Worm (Caenorhabditis elegans): ENCODE results near the gene ttr-36.

DNA sequence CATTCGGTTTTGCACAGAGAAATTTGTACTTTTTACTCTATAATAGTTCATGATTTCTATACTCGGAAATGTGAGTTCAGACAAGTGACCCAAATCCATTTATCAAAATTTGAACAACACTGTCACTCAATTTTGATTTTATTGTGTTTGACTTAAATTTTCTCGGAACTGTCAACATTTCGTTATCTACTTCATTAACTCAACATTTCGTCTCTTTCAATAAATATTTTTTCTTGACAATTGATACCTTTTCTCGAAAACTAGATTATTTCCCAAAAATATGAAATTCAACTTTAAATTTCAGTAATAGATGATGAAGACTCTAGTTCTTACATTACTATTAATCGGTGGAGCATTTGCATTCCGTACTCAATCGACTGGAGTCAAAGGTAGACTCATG is at the start of gene ttr-36:
- TF ChIP-seq nhr-11 (tag; optimal IDR thresholded peaks at IDR 0.05) (no peak), nfya-1 (tag; optimal IDR thresholded peaks at IDR 0.05) (no peak), pqm-1 (tag; optimal IDR thresholded peaks at IDR 0.05) (no peak), pax-1 (tag; optimal IDR thresholded peaks at IDR 0.05) (no peak), che-1 (tag; optimal IDR thresholded peaks at IDR 0.05) (no peak)
